Fruit fly (Drosophila melanogaster) whole organism, embryonic: ENCODE results near the gene IntS10.

ENCODE experiments used
- Aef1 ChIP-seq: fragments of 200-800 bp; sonication (Bioruptor generic); IDR thresholded peaks from 3 replicates; pipeline ENCODE4 v1.3.6; 2022; ENCODE audit warnings: missing biosample characterization, missing genetic modification characterization
- CG10543 ChIP-seq: fragments of 200-800 bp; sonication (Bioruptor generic); optimal IDR thresholded peaks from 3 replicates; lab custom pipeline; 2017; ENCODE audit warnings: missing biosample characterization, mild to moderate bottlenecking, missing genetic modification characterization, moderate library complexity
- CG11398 ChIP-seq: fragments of 200-800 bp; sonication (Bioruptor generic); optimal IDR thresholded peaks from 2 replicates; lab custom pipeline; 2016; ENCODE audit warnings: missing biosample characterization, missing genetic modification characterization
- CG11456 ChIP-seq: fragments of 200-800 bp; sonication (Bioruptor generic); IDR thresholded peaks from 3 replicates; pipeline ENCODE4 v1.3.6; 2022; ENCODE audit warnings: missing biosample characterization, missing genetic modification characterization
- CG11504 ChIP-seq: fragments of 200-800 bp; sonication (Bioruptor generic); optimal IDR thresholded peaks from 3 replicates; lab custom pipeline; 2019; ENCODE audit warnings: missing biosample characterization, mild to moderate bottlenecking, missing genetic modification characterization, moderate library complexity
- CG11696 ChIP-seq: fragments of 200-800 bp; sonication (Bioruptor generic); IDR thresholded peaks from 2 replicates; pipeline ENCODE4 v1.3.6; 2022; ENCODE audit warnings: missing biosample characterization, missing genetic modification characterization
- CG12942 ChIP-seq: fragments of 200-800 bp; sonication (Bioruptor generic); optimal IDR thresholded peaks from 3 replicates; lab custom pipeline; 2016; ENCODE audit warnings: missing biosample characterization, missing genetic modification characterization
- CG13894 ChIP-seq: fragments of 200-800 bp; sonication (Bioruptor generic); optimal IDR thresholded peaks from 3 replicates; lab custom pipeline; 2018; ENCODE audit warnings: missing biosample characterization, mild to moderate bottlenecking, missing genetic modification characterization, moderate library complexity
- CG15601 ChIP-seq: fragments of 200-800 bp; sonication (Bioruptor generic); optimal IDR thresholded peaks from 3 replicates; lab custom pipeline; 2019; ENCODE audit warnings: missing biosample characterization, mild to moderate bottlenecking, missing genetic modification characterization, moderate library complexity
- CG17328 ChIP-seq: fragments of 200-800 bp; sonication (Bioruptor generic); IDR thresholded peaks from 2 replicates; pipeline ENCODE4 v1.3.6; 2022; ENCODE audit warnings: missing biosample characterization, missing genetic modification characterization
- CG2116 ChIP-seq: fragments of 200-800 bp; sonication (Bioruptor generic); optimal IDR thresholded peaks from 3 replicates; lab custom pipeline; 2018; ENCODE audit warnings: missing biosample characterization, mild to moderate bottlenecking, missing genetic modification characterization
- CG2202 ChIP-seq: fragments of 200-800 bp; sonication (Bioruptor generic); optimal IDR thresholded peaks from 2 replicates; lab custom pipeline; 2018; ENCODE audit warnings: missing biosample characterization, mild to moderate bottlenecking, missing genetic modification characterization
- CG33213 ChIP-seq: fragments of 200-800 bp; sonication (Bioruptor generic); optimal IDR thresholded peaks from 3 replicates; lab custom pipeline; 2016; ENCODE audit warnings: missing biosample characterization, missing genetic modification characterization
- CG5245 ChIP-seq: fragments of 200-800 bp; sonication (Bioruptor generic); optimal IDR thresholded peaks from 3 replicates; lab custom pipeline; 2016; ENCODE audit warnings: missing biosample characterization, missing genetic modification characterization
- CG6689 ChIP-seq: fragments of 200-800 bp; sonication (Bioruptor generic); IDR thresholded peaks from 2 replicates; pipeline ENCODE4 v1.3.6; 2022; ENCODE audit warnings: missing biosample characterization, missing genetic modification characterization
- CG7556 ChIP-seq: fragments of 200-800 bp; sonication (Bioruptor generic); optimal IDR thresholded peaks from 2 replicates; lab custom pipeline; 2017; ENCODE audit warnings: missing biosample characterization, mild to moderate bottlenecking, missing genetic modification characterization
- CG8089 ChIP-seq: fragments of 200-800 bp; sonication (Bioruptor generic); optimal IDR thresholded peaks from 3 replicates; lab custom pipeline; 2016; ENCODE audit warnings: missing biosample characterization, missing genetic modification characterization
- CG9727 ChIP-seq: fragments of 200-800 bp; sonication (Bioruptor generic); optimal IDR thresholded peaks from 3 replicates; lab custom pipeline; 2017; ENCODE audit warnings: missing biosample characterization, mild to moderate bottlenecking, missing genetic modification characterization
- CG9876 ChIP-seq: fragments of 200-800 bp; sonication (Bioruptor generic); optimal IDR thresholded peaks from 2 replicates; lab custom pipeline; 2016; ENCODE audit warnings: missing biosample characterization, missing genetic modification characterization
- Chrac-16 ChIP-seq: fragments of 200-800 bp; sonication (Bioruptor generic); optimal IDR thresholded peaks from 3 replicates; lab custom pipeline; 2016; ENCODE audit warnings: missing biosample characterization, missing genetic modification characterization
- D19B ChIP-seq: fragments of 200-800 bp; sonication (Bioruptor generic); optimal IDR thresholded peaks from 2 replicates; lab custom pipeline; 2017; ENCODE audit warnings: missing biosample characterization, mild to moderate bottlenecking, missing genetic modification characterization
- Dll ChIP-seq: fragments of 200-800 bp; sonication (Bioruptor generic); IDR thresholded peaks from 4 replicates; pipeline ENCODE4 v1.3.6; 2022; ENCODE audit warnings: missing biosample characterization, missing genetic modification characterization; ENCODE audit not compliant: partially characterized antibody
- Dp ChIP-seq: fragments of 200-800 bp; sonication (Bioruptor generic); optimal IDR thresholded peaks from 2 replicates; lab custom pipeline; 2018; ENCODE audit warnings: missing biosample characterization, mild to moderate bottlenecking, missing genetic modification characterization, moderate library complexity
- Drgx ChIP-seq: fragments of 200-800 bp; sonication (Bioruptor generic); IDR thresholded peaks from 2 replicates; pipeline ENCODE4 v1.3.6; 2022; ENCODE audit warnings: missing biosample characterization, missing genetic modification characterization
- Fer1 ChIP-seq: fragments of 200-800 bp; sonication (Bioruptor generic); optimal IDR thresholded peaks from 2 replicates; lab custom pipeline; 2017; ENCODE audit warnings: missing biosample characterization, mild to moderate bottlenecking, missing genetic modification characterization
- Hr3 ChIP-seq: fragments of 200-800 bp; sonication (Bioruptor generic); optimal IDR thresholded peaks from 3 replicates; lab custom pipeline; 2016; ENCODE audit warnings: missing biosample characterization, missing genetic modification characterization
- NK7.1 ChIP-seq: fragments of 200-800 bp; sonication (Bioruptor generic); optimal IDR thresholded peaks from 3 replicates; lab custom pipeline; 2016; ENCODE audit warnings: missing biosample characterization, missing genetic modification characterization
- Nf-YB ChIP-seq: fragments of 200-800 bp; sonication (Bioruptor generic); optimal IDR thresholded peaks from 3 replicates; lab custom pipeline; 2019; ENCODE audit warnings: missing biosample characterization, mild to moderate bottlenecking, missing genetic modification characterization, moderate library complexity
- Poxn ChIP-seq: fragments of 200-800 bp; sonication (Bioruptor generic); IDR thresholded peaks from 2 replicates; pipeline ENCODE4 v1.3.6; 2022; ENCODE audit warnings: missing biosample characterization, missing genetic modification characterization
- amos ChIP-seq: fragments of 200-800 bp; sonication (Bioruptor generic); IDR thresholded peaks from 2 replicates; pipeline ENCODE4 v1.3.6; 2022; ENCODE audit warnings: missing biosample characterization, missing genetic modification characterization; ENCODE audit not compliant: partially characterized antibody
- aop ChIP-seq: fragments of 200-800 bp; sonication (Bioruptor generic); IDR thresholded peaks from 2 replicates; pipeline ENCODE4 v1.3.6; 2022; ENCODE audit warnings: missing biosample characterization, missing genetic modification characterization
- ase ChIP-seq: fragments of 200-800 bp; sonication (Bioruptor generic); IDR thresholded peaks from 3 replicates; pipeline ENCODE4 v1.3.6; 2022; ENCODE audit warnings: missing biosample characterization, missing genetic modification characterization
- bigmax ChIP-seq: fragments of 200-800 bp; sonication (Bioruptor generic); optimal IDR thresholded peaks from 2 replicates; lab custom pipeline; 2018; ENCODE audit warnings: missing biosample characterization, mild to moderate bottlenecking, missing genetic modification characterization
- chm ChIP-seq: fragments of 200-800 bp; sonication (Bioruptor generic); IDR thresholded peaks from 2 replicates; pipeline ENCODE4 v1.3.6; 2022; ENCODE audit warnings: missing biosample characterization, missing genetic modification characterization
- crol ChIP-seq: fragments of 200-800 bp; sonication (Bioruptor generic); IDR thresholded peaks from 2 replicates; pipeline ENCODE4 v1.3.6; 2022; ENCODE audit warnings: missing biosample characterization, missing genetic modification characterization
- dan ChIP-seq: fragments of 200-800 bp; sonication (Bioruptor generic); IDR thresholded peaks from 2 replicates; pipeline ENCODE4 v1.3.6; 2022; ENCODE audit warnings: missing biosample characterization, missing genetic modification characterization
- eve ChIP-seq, 2 experiments: fragments of >200 bp; optimal IDR thresholded peaks; 2 replicates each; lab custom pipeline; 2017; ENCODE audit warnings: missing biosample characterization in 2 of 2, missing genetic modification characterization in 2 of 2
- fru ChIP-seq: fragments of >200 bp; optimal IDR thresholded peaks from 2 replicates; lab custom pipeline; 2017
- ftz-f1 ChIP-seq: fragments of 200-800 bp; sonication (Bioruptor generic); optimal IDR thresholded peaks from 2 replicates; lab custom pipeline; 2016; ENCODE audit warnings: missing biosample characterization, missing genetic modification characterization
- gem ChIP-seq: fragments of 200-800 bp; sonication (Bioruptor generic); optimal IDR thresholded peaks from 2 replicates; lab custom pipeline; 2019; ENCODE audit warnings: missing biosample characterization, mild to moderate bottlenecking, missing genetic modification characterization, moderate library complexity
- ham ChIP-seq: fragments of 200-800 bp; sonication (Bioruptor generic); IDR thresholded peaks from 2 replicates; pipeline ENCODE4 v1.3.6; 2022; ENCODE audit warnings: missing biosample characterization, missing genetic modification characterization
- kni ChIP-seq: fragments of 200-800 bp; sonication (Bioruptor generic); optimal IDR thresholded peaks from 3 replicates; lab custom pipeline; 2017; ENCODE audit warnings: mild to moderate bottlenecking, missing biosample characterization, missing genetic modification reagents, missing genetic modification characterization
- lbe ChIP-seq: fragments of 200-800 bp; sonication (Bioruptor generic); optimal IDR thresholded peaks from 2 replicates; lab custom pipeline; 2016; ENCODE audit warnings: missing biosample characterization, mild to moderate bottlenecking, missing genetic modification characterization
- mirr ChIP-seq: fragments of 200-800 bp; sonication (Bioruptor generic); optimal IDR thresholded peaks from 3 replicates; lab custom pipeline; 2018; ENCODE audit warnings: missing biosample characterization, mild to moderate bottlenecking, missing genetic modification characterization
- pros ChIP-seq: fragments of 200-800 bp; sonication (Bioruptor generic); optimal IDR thresholded peaks from 3 replicates; lab custom pipeline; 2019; ENCODE audit warnings: missing biosample characterization, mild to moderate bottlenecking, missing genetic modification characterization, moderate library complexity
- psq ChIP-seq: fragments of 200-800 bp; sonication (Bioruptor generic); optimal IDR thresholded peaks from 2 replicates; lab custom pipeline; 2017; ENCODE audit warnings: missing biosample characterization, missing genetic modification characterization
- ro ChIP-seq: fragments of 200-800 bp; sonication (Bioruptor generic); IDR thresholded peaks from 2 replicates; pipeline ENCODE4 v1.3.6; 2022; ENCODE audit warnings: missing biosample characterization, missing genetic modification characterization
- salm ChIP-seq: fragments of 200-800 bp; sonication (Bioruptor generic); optimal IDR thresholded peaks from 2 replicates; lab custom pipeline; 2018; ENCODE audit warnings: missing biosample characterization, mild to moderate bottlenecking, missing genetic modification characterization
- stc ChIP-seq: fragments of 200-800 bp; sonication (Bioruptor generic); IDR thresholded peaks from 2 replicates; pipeline ENCODE4 v1.3.6; 2022; ENCODE audit warnings: missing biosample characterization, missing genetic modification characterization
- tna ChIP-seq: fragments of 200-800 bp; sonication (Bioruptor generic); IDR thresholded peaks from 2 replicates; pipeline ENCODE4 v1.3.6; 2022; ENCODE audit warnings: missing biosample characterization, missing genetic modification characterization; ENCODE audit not compliant: partially characterized antibody
- toy ChIP-seq: fragments of 200-800 bp; sonication (Bioruptor generic); IDR thresholded peaks from 2 replicates; pipeline ENCODE4 v1.3.6; 2022; ENCODE audit warnings: missing biosample characterization, missing genetic modification characterization
- vvl ChIP-seq: fragments of 200-800 bp; sonication (Bioruptor generic); IDR thresholded peaks from 2 replicates; pipeline ENCODE4 v1.3.6; 2022; ENCODE audit warnings: missing biosample characterization, missing genetic modification characterization
- z ChIP-seq: fragments of 200-800 bp; sonication (Bioruptor generic); IDR thresholded peaks from 3 replicates; pipeline ENCODE4 v1.3.6; 2022; ENCODE audit warnings: missing biosample characterization, missing genetic modification characterization

The IntS10 gene

dm6 chr3L:3851847-3852246 lies 45.3 kb downstream of the IntS10 start (continued):
- TF ChIP-seq kni (no peak), D19B (no peak), Nf-YB (no peak), CG6689 (peak; percentile 24; the same call in 1 of the 2 replicates), vvl (GFP tag; lab: Robert Waterston, UW) (peak; percentile 59), CG8089 (GFP tag; lab: Kevin White, UChicago) (no peak), CG10543 (GFP tag; lab: Kevin White, UChicago) (no peak), CG11456 (no peak), crol (GFP tag; lab: Robert Waterston, UW) (no peak), gem (tag; lab: Kevin White, UChicago) (peak; percentile 68), amos (GFP tag; lab: Robert Waterston, UW) (no peak), CG9876 (no peak), toy (GFP tag; lab: Robert Waterston, UW) (peak; percentile 42; the same call in 1 of the 2 replicates), pros (GFP tag; lab: Kevin White, UChicago) (no peak), CG17328 (GFP tag; lab: Robert Waterston, UW) (peak; percentile 61; the same call in 1 of the 2 replicates), NK7.1 (no peak), CG15601 (tag; lab: Kevin White, UChicago) (peak; percentile 43), dan (GFP tag; lab: Robert Waterston, UW) (no peak), stc (GFP tag; lab: Robert Waterston, UW) (no peak), CG33213 (GFP tag; lab: Kevin White, UChicago) (no peak), CG7556 (GFP tag; lab: Kevin White, UChicago) (no peak), ham (GFP tag; lab: Robert Waterston, UW) (no peak), CG9727 (GFP tag; lab: Kevin White, UChicago) (peak; percentile 41), tna (GFP tag; lab: Robert Waterston, UW) (no peak), Dll (GFP tag; lab: Robert Waterston, UW) (no peak), Poxn (no peak), CG2202 (tag; lab: Kevin White, UChicago) (no peak), CG11398 (GFP tag; lab: Kevin White, UChicago) (no peak), fru (lab: Kevin White, UChicago) (no peak), CG12942 (GFP tag; lab: Kevin White, UChicago) (no peak), z (GFP tag; lab: Robert Waterston, UW) (no peak), eve (GFP tag; optimal IDR thresholded peaks at IDR 0.05; lab: Kevin White, UChicago) (peak in 1 of 2 experiments; percentile 80), Dp (GFP tag; lab: Kevin White, UChicago) (no peak), CG2116 (GFP tag; lab: Kevin White, UChicago) (no peak), lbe (GFP tag; lab: Kevin White, UChicago) (no peak), salm (tag; lab: Kevin White, UChicago) (no peak), bigmax (no peak), ase (GFP tag; lab: Robert Waterston, UW) (no peak), ro (GFP tag; lab: Robert Waterston, UW) (no peak), psq (GFP tag; lab: Kevin White, UChicago) (no peak), mirr (GFP tag; lab: Kevin White, UChicago) (no peak), ftz-f1 (no peak), chm (GFP tag; lab: Robert Waterston, UW) (no peak), CG11696 (GFP tag; lab: Robert Waterston, UW) (no peak), CG11504 (tag; lab: Kevin White, UChicago) (peak; percentile 45), Fer1 (GFP tag; lab: Kevin White, UChicago) (no peak), aop (GFP tag; lab: Robert Waterston, UW) (no peak), Chrac-16 (GFP tag; lab: Kevin White, UChicago) (peak; percentile 4), CG13894 (tag; lab: Kevin White, UChicago) (peak; percentile 50), Hr3 (GFP tag; lab: Kevin White, UChicago) (peak; percentile 22), Aef1 (GFP tag; lab: Robert Waterston, UW) (no peak), CG5245 (GFP tag; lab: Kevin White, UChicago) (peak; percentile 18), Drgx (GFP tag; lab: Robert Waterston, UW) (no peak)
